Worm (Caenorhabditis elegans): ENCODE measurements around the gene adt-3.
A peak's percentile ranks its signal among the peaks of the same experiment; 100 is the strongest.

adt-3 gene

DNA sequence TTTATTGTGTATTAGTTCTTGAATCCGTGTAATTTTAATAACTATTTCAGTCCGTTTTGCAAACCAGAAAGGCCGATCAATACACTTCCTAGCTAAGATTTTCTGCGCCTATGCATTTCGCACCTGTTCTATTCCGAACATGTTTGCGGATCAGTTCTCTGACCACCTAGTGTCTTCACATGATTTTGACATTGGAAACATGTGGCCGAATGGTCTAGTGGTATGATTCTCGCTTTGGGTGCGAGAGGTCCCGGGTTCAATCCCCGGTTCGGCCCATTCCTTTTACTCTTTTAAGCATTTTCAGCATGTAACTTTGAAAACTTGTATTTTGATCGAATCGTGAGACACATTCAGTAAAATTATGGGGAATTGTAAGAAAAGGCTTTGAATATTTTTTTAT is 37.9 kb downstream of the adt-3 start (continued):
- TF ChIP-seq ztf-25 (GFP tag; IDR thresholded peaks at IDR 0.05) (0 out of 2 replicates have a peak, but pooled peaks have one; percentile 62), hlh-26 (GFP tag; conservative IDR thresholded peaks at IDR 0.05) (no peak), dox-1 (GFP tag; IDR thresholded peaks at IDR 0.05) (no peak), attf-5 (GFP tag; optimal IDR thresholded peaks at IDR 0.05) (no peak), atf-7 (tag; optimal IDR thresholded peaks at IDR 0.05) (no peak), dpff-1 (tag; optimal IDR thresholded peaks at IDR 0.05) (no peak), hlh-12 (tag; optimal IDR thresholded peaks at IDR 0.05) (no peak), zfh-2 (GFP tag; conservative IDR thresholded peaks at IDR 0.05) (no peak), T26A5.8 (tag; optimal IDR thresholded peaks at IDR 0.05) (no peak), mxl-1 (tag; optimal IDR thresholded peaks at IDR 0.05) (peak; percentile 70), F52B5.7 (tag; optimal IDR thresholded peaks at IDR 0.05) (peak; percentile 33), nhr-27 (tag; optimal IDR thresholded peaks at IDR 0.05) (no peak), madf-3 (GFP tag; IDR thresholded peaks at IDR 0.05) (no peak), B0035.1 (tag; optimal IDR thresholded peaks at IDR 0.05) (no peak), somi-1 (GFP tag; optimal IDR thresholded peaks at IDR 0.05) (no peak), Y67H2A.10 (GFP tag; conservative IDR thresholded peaks at IDR 0.05) (no peak), ccch-3 (GFP tag; optimal IDR thresholded peaks at IDR 0.05) (no peak), gei-17 (GFP tag; optimal IDR thresholded peaks at IDR 0.05) (no peak), B0019.2 (GFP tag; conservative IDR thresholded peaks at IDR 0.05) (no peak), ekl-4 (GFP tag; IDR thresholded peaks at IDR 0.05) (no peak), F10E7.11 (tag; optimal IDR thresholded peaks at IDR 0.05) (no peak), ztf-18 (tag; optimal IDR thresholded peaks at IDR 0.05) (no peak), snpc-1.1 (tag; optimal IDR thresholded peaks at IDR 0.05; ENCODE audit: insufficient read depth) (no peak), ama-1 (optimal IDR thresholded peaks at IDR 0.05) (no peak), ama-1 (GFP tag; optimal IDR thresholded peaks at IDR 0.05) (peak in 1 of 2 experiments; percentile 75), tbx-9 (tag; optimal IDR thresholded peaks at IDR 0.05; ENCODE audit: borderline replicate concordance) (no peak), madf-6 (GFP tag; IDR thresholded peaks at IDR 0.05) (peak; percentile 45; the same call in 1 of the 2 replicates), ztf-26 (tag; optimal IDR thresholded peaks at IDR 0.05) (no peak), akir-1 (GFP tag; optimal IDR thresholded peaks at IDR 0.05) (no peak), ztf-6 (GFP tag; IDR thresholded peaks at IDR 0.05) (0 out of 2 replicates have a peak, but pooled peaks have one; percentile 29), F37B4.10 (GFP tag; IDR thresholded peaks at IDR 0.05) (0 out of 2 replicates have a peak, but pooled peaks have one; percentile 70), D2030.7 (GFP tag; IDR thresholded peaks at IDR 0.05) (peak; percentile 70), lsy-27 (tag; optimal IDR thresholded peaks at IDR 0.05; ENCODE audit: borderline replicate concordance, insufficient read depth) (no peak), lin-54 (GFP tag; optimal IDR thresholded peaks at IDR 0.05) (peak; percentile 10), cebp-1 (GFP tag; IDR thresholded peaks at IDR 0.05) (no peak), cebp-1 (tag; optimal IDR thresholded peaks at IDR 0.05) (no peak), K11D2.4 (GFP tag; IDR thresholded peaks at IDR 0.05) (peak; percentile 69; the same call in 1 of the 2 replicates), lin-35 (GFP tag; optimal IDR thresholded peaks at IDR 0.05) (no peak), F39B2.1 (GFP tag; IDR thresholded peaks at IDR 0.05) (no peak), die-1 (tag; optimal IDR thresholded peaks at IDR 0.05) (peak; percentile 41), nhr-80 (tag; optimal IDR thresholded peaks at IDR 0.05) (no peak), dpl-1 (GFP tag; optimal IDR thresholded peaks at IDR 0.05) (no peak), ZK185.1 (tag; optimal IDR thresholded peaks at IDR 0.05; ENCODE audit: poor library complexity, severe bottlenecking) (peak; percentile 53), tlf-1 (GFP tag; optimal IDR thresholded peaks at IDR 0.05) (no peak), cebp-2 (GFP tag; IDR thresholded peaks at IDR 0.05) (no peak), sdz-38 (tag; optimal IDR thresholded peaks at IDR 0.05) (no peak), T07F8.4 (tag; optimal IDR thresholded peaks at IDR 0.05) (no peak), snpc-1.3 (tag; optimal IDR thresholded peaks at IDR 0.05; ENCODE audit: insufficient read depth) (peak; percentile 33), efl-1 (GFP tag; optimal IDR thresholded peaks at IDR 0.05) (no peak), ceh-91 (GFP tag; IDR thresholded peaks at IDR 0.05) (no peak)

All from whole organism, young adult.